Worm (Caenorhabditis elegans): ENCODE results near the gene sre-52.

Gene sre-52

ce11 chrII:12382625-12383562 is 47.4 kb downstream of the sre-52 start, which contains the start of gene btb-14:
Gene btb-14 (plus strand): TSS chrII:12383463.
- TF ChIP-seq C34F6.9 (tag; optimal IDR thresholded peaks at IDR 0.05) (peak; percentile 59), snpc-4 (tag; optimal IDR thresholded peaks at IDR 0.05) (peak; percentile 90), skn-1 (tag; optimal IDR thresholded peaks at IDR 0.05) (no peak), lsy-2 (tag; optimal IDR thresholded peaks at IDR 0.05) (peak in 1 of 2 experiments; percentile 48), lin-13 (GFP tag; optimal IDR thresholded peaks at IDR 0.05) (peak; percentile 17), unc-55 (GFP tag; optimal IDR thresholded peaks at IDR 0.05) (peak; percentile 67), sma-9 (GFP tag; optimal IDR thresholded peaks at IDR 0.05) (peak; percentile 10), sma-9 (tag; optimal IDR thresholded peaks at IDR 0.05) (no peak), elt-1 (tag; optimal IDR thresholded peaks at IDR 0.05) (no peak), lin-39 (tag; optimal IDR thresholded peaks at IDR 0.05) (no peak), nhr-129 (tag; optimal IDR thresholded peaks at IDR 0.05) (peak; percentile 2), crh-2 (tag; optimal IDR thresholded peaks at IDR 0.05) (no peak), egl-27 (tag; optimal IDR thresholded peaks at IDR 0.05) (peak; percentile 22), F13H6.1 (tag; optimal IDR thresholded peaks at IDR 0.05) (peak; percentile 22), ceh-82 (tag; optimal IDR thresholded peaks at IDR 0.05) (no peak)

- TF ChIP-seq blmp-1 (tag; optimal IDR thresholded peaks at IDR 0.05; ENCODE audit: insufficient read depth) (no peak), snpc-4 (tag; optimal IDR thresholded peaks at IDR 0.05) (peak; percentile 61)
Measured at ce11 chrII:12385815-12386214, 50.3 kb downstream of the sre-52 start.

DNA sequence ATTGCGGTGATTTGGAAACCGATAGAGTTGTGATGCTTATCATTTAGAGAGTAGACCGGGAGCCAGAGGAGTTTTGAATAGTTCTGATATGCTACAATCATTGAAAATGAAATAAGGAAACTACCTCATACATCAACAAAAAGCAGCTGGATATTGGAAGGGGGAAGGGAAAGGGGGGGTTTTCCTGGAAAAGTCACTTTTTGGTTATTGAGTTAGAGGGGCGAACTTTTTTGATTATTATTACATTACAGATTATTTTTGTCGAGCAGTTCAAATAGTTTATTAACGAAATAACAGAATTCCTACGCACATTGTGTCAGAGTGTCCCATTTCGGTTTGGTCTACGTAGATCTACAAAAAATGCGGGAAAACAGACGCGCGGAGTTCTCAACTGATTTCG is 51.3 kb downstream of the sre-52 start, which contains the start of gene sre-42:
Gene sre-42, minus strand, starts transcription at position 101 of the 400 bp plus-strand sequence.
- no peak for TF ChIP-seq peb-1 (tag; optimal IDR thresholded peaks at IDR 0.05)
- no peak for TF ChIP-seq mbf-1 (tag; optimal IDR thresholded peaks at IDR 0.05)
- no peak for TF ChIP-seq elt-3 (tag; optimal IDR thresholded peaks at IDR 0.05)
- TF ChIP-seq sma-3 (GFP tag; optimal IDR thresholded peaks at IDR 0.05): no peak
- no peak for TF ChIP-seq gmeb-1 (tag; optimal IDR thresholded peaks at IDR 0.05)
- no peak for TF ChIP-seq lin-13 (GFP tag; optimal IDR thresholded peaks at IDR 0.05)
- no peak for TF ChIP-seq nhr-10 (tag; optimal IDR thresholded peaks at IDR 0.05)
- TF ChIP-seq nhr-12 (tag; optimal IDR thresholded peaks at IDR 0.05): no peak
- TF ChIP-seq aly-2 (tag; optimal IDR thresholded peaks at IDR 0.05): no peak
- TF ChIP-seq skn-1 (tag; optimal IDR thresholded peaks at IDR 0.05): no peak
- TF ChIP-seq R02D3.7 (tag; optimal IDR thresholded peaks at IDR 0.05): no peak
- no peak for TF ChIP-seq unc-55 (GFP tag; optimal IDR thresholded peaks at IDR 0.05)
- TF ChIP-seq unc-39 (tag; optimal IDR thresholded peaks at IDR 0.05): no peak
- TF ChIP-seq ceh-16 (tag; optimal IDR thresholded peaks at IDR 0.05): no peak

ce11 chrII:12387487-12387886 is 52.0 kb downstream of the sre-52 start:
- TF ChIP-seq sma-9 (GFP tag; optimal IDR thresholded peaks at IDR 0.05) (no peak), sma-9 (tag; optimal IDR thresholded peaks at IDR 0.05) (no peak), lin-11 (tag; optimal IDR thresholded peaks at IDR 0.05) (no peak), lin-13 (GFP tag; optimal IDR thresholded peaks at IDR 0.05) (no peak), mbf-1 (tag; optimal IDR thresholded peaks at IDR 0.05) (no peak), lin-39 (tag; optimal IDR thresholded peaks at IDR 0.05) (no peak), nhr-129 (tag; optimal IDR thresholded peaks at IDR 0.05) (no peak), nhr-25 (tag; optimal IDR thresholded peaks at IDR 0.05) (no peak), fos-1 (tag; optimal IDR thresholded peaks at IDR 0.05) (no peak), blmp-1 (tag; optimal IDR thresholded peaks at IDR 0.05; ENCODE audit: insufficient read depth) (no peak), nhr-11 (tag; optimal IDR thresholded peaks at IDR 0.05) (no peak), mdl-1 (tag; optimal IDR thresholded peaks at IDR 0.05) (no peak), nhr-237 (tag; optimal IDR thresholded peaks at IDR 0.05) (no peak), mab-5 (tag; optimal IDR thresholded peaks at IDR 0.05) (no peak)
